Worm (Caenorhabditis elegans): Measurements from ENCODE around the gene bus-5.

Gene bus-5

ce11 chrX:2074055-2074454, 38.8 kb downstream of the bus-5 start, which contains the start of gene txdc-12.2 (continued):
- TF ChIP-seq chd-7 (tag; optimal IDR thresholded peaks at IDR 0.05): no peak

- no peak for TF ChIP-seq tbx-9 (tag; optimal IDR thresholded peaks at IDR 0.05; ENCODE audit: borderline replicate concordance)
- peak; percentile 21 for TF ChIP-seq gei-17 (GFP tag; optimal IDR thresholded peaks at IDR 0.05)
- TF ChIP-seq lin-35 (GFP tag; optimal IDR thresholded peaks at IDR 0.05): peak in 1 of 3 experiments; percentile 45
- peak; percentile 65 for TF ChIP-seq attf-5 (GFP tag; optimal IDR thresholded peaks at IDR 0.05)
- no peak for TF ChIP-seq ceh-79 (tag; optimal IDR thresholded peaks at IDR 0.05)
- no peak for TF ChIP-seq ekl-4 (GFP tag; IDR thresholded peaks at IDR 0.05)
- 0 out of 2 replicates have a peak, but pooled peaks have one; percentile 30 for TF ChIP-seq C06A6.2 (GFP tag; conservative IDR thresholded peaks at IDR 0.05)
- TF ChIP-seq let-526 (GFP tag; IDR thresholded peaks at IDR 0.05): no peak
- TF ChIP-seq chd-7 (tag; optimal IDR thresholded peaks at IDR 0.05): no peak
- TF ChIP-seq B0035.1 (tag; optimal IDR thresholded peaks at IDR 0.05): no peak
- TF ChIP-seq C17E4.6 (GFP tag; IDR thresholded peaks at IDR 0.05): no peak
- no peak for TF ChIP-seq B0261.1 (tag; optimal IDR thresholded peaks at IDR 0.05)
- no peak for TF ChIP-seq F22D6.2 (tag; optimal IDR thresholded peaks at IDR 0.05)
- no peak for TF ChIP-seq nfya-1 (tag; optimal IDR thresholded peaks at IDR 0.05; ENCODE audit: borderline replicate concordance, insufficient read depth)
- no peak for TF ChIP-seq aptf-3 (GFP tag; IDR thresholded peaks at IDR 0.05)
- no peak for TF ChIP-seq ztf-3 (GFP tag; optimal IDR thresholded peaks at IDR 0.05)
- no peak for TF ChIP-seq snpc-3.4 (tag; optimal IDR thresholded peaks at IDR 0.05)
- TF ChIP-seq ccch-3 (GFP tag; optimal IDR thresholded peaks at IDR 0.05): no peak
- TF ChIP-seq F37B4.10 (GFP tag; IDR thresholded peaks at IDR 0.05): no peak
- TF ChIP-seq B0336.3 (GFP tag; IDR thresholded peaks at IDR 0.05): no peak; the same call in 1 of the 2 replicates
- TF ChIP-seq madf-10 (tag; optimal IDR thresholded peaks at IDR 0.05): no peak
- no peak for TF ChIP-seq lir-1 (GFP tag; conservative IDR thresholded peaks at IDR 0.05)
- TF ChIP-seq atf-7 (tag; optimal IDR thresholded peaks at IDR 0.05): peak; percentile 21
- TF ChIP-seq athp-1 (tag; optimal IDR thresholded peaks at IDR 0.05): no peak
- no peak for TF ChIP-seq F57C9.4 (tag; optimal IDR thresholded peaks at IDR 0.05)
- TF ChIP-seq Y53G8AR.9 (GFP tag; conservative IDR thresholded peaks at IDR 0.05): no peak
- no peak for TF ChIP-seq ztf-18 (tag; optimal IDR thresholded peaks at IDR 0.05)
- no peak for TF ChIP-seq unc-130 (GFP tag; optimal IDR thresholded peaks at IDR 0.05)
- no peak for TF ChIP-seq ceh-91 (GFP tag; IDR thresholded peaks at IDR 0.05)
- TF ChIP-seq Y56A3A.18 (GFP tag; IDR thresholded peaks at IDR 0.05): no peak
- TF ChIP-seq egrh-3 (GFP tag; IDR thresholded peaks at IDR 0.05): no peak
- peak; percentile 77 for TF ChIP-seq ceh-27 (GFP tag; optimal IDR thresholded peaks at IDR 0.05)
- TF ChIP-seq ceh-100 (GFP tag; IDR thresholded peaks at IDR 0.05): no peak
- TF ChIP-seq sea-2 (GFP tag; IDR thresholded peaks at IDR 0.05): no peak
- no peak for TF ChIP-seq Y79H2A.3 (GFP tag; conservative IDR thresholded peaks at IDR 0.05)
- TF ChIP-seq nfya-2 (GFP tag; IDR thresholded peaks at IDR 0.05): no peak
- TF ChIP-seq ceh-40 (GFP tag; IDR thresholded peaks at IDR 0.05): no peak
- TF ChIP-seq egl-44 (GFP tag; IDR thresholded peaks at IDR 0.05): no peak
- TF ChIP-seq ztf-22 (GFP tag; optimal IDR thresholded peaks at IDR 0.05): no peak
- TF ChIP-seq mel-28 (tag; optimal IDR thresholded peaks at IDR 0.05; ENCODE audit: borderline replicate concordance): no peak
- TF ChIP-seq aptf-2 (GFP tag; conservative IDR thresholded peaks at IDR 0.05): no peak
- no peak for TF ChIP-seq mxl-1 (tag; optimal IDR thresholded peaks at IDR 0.05)
- peak; percentile 29 for TF ChIP-seq unc-62 (GFP tag; optimal IDR thresholded peaks at IDR 0.05)
- TF ChIP-seq ztf-26 (tag; optimal IDR thresholded peaks at IDR 0.05): peak; percentile 3
- peak; percentile 34; the same call in 1 of the 2 replicates for TF ChIP-seq hmg-1.2 (GFP tag; IDR thresholded peaks at IDR 0.05)
- no peak for TF ChIP-seq nfyb-1 (GFP tag; IDR thresholded peaks at IDR 0.05)
- no peak for TF ChIP-seq F39B2.1 (GFP tag; IDR thresholded peaks at IDR 0.05)
Observed at ce11 chrX:2071392-2072001, 41.4 kb downstream of the bus-5 start.
